Fruit fly (Drosophila melanogaster): ENCODE data around the gene CG7668.

CG7668 gene

DNA sequence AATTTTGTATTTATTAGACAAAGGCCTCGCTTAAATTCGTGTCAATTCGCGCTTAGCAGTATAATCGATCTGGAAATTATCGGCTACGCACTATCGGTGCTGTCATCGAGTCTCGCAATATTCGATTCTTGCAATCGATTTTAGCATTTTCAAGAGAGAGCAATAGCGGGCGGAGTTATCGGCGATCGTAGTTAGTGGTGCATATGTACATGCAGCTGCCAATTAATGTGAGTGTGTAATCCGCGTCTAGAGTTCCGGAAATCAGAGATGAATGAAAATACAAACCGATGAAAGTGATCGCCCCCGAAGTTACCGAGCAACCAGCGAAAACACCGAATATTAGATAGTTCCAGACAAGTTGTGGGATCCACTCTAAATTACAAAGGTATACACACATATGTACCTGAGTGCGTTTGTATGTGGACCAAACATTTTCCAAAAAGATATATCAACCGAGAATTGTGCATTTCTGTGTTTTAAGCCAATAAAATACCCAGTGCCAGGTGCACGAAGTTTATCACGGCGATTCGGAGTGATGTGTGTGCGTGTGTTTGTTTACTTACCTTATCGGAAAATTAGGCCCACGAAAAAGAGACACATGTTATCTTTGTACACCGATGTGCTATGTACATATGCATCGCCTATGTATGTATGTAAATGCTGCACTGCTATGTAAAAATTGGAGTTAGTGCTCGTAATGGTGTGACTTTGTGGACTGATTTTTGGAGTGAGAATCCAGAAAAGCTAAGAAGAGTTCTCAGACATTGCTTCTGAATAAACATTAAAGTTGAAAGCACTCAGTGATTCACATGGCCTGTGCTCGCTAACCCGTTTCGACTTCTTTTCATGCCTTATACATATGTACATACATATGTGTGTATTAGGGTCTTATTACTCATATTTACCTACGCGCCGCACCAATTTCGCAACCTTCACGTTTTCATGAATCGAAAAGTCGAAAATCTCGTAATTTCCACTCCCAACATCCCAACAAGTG, 4.0 kb downstream of the CG7668 start (continued):
- TF ChIP-seq Spps (tag; optimal IDR thresholded peaks at IDR 0.05) (no peak), Abd-B (GFP tag; optimal IDR thresholded peaks at IDR 0.05) (no peak), unc-4 (GFP tag; IDR thresholded peaks at IDR 0.05; ENCODE audit: partially characterized antibody) (peak; percentile 78), Doc3 (GFP tag; IDR thresholded peaks at IDR 0.05; ENCODE audit: partially characterized antibody) (peak; percentile 80; the same call in 2 of the 3 replicates), kah (GFP tag; optimal IDR thresholded peaks at IDR 0.05) (peak; percentile 16), twi (tag; optimal IDR thresholded peaks at IDR 0.05) (peak; percentile 82), pfk (GFP tag; optimal IDR thresholded peaks at IDR 0.05) (peak; percentile 2), CG1603 (tag; optimal IDR thresholded peaks at IDR 0.05) (peak; percentile 79), pan (optimal IDR thresholded peaks at IDR 0.05) (no peak), pan (GFP tag; optimal IDR thresholded peaks at IDR 0.05 in 1 of 2, IDR thresholded peaks at IDR 0.05 in 1 of 2) (no peak), CG6813 (GFP tag; optimal IDR thresholded peaks at IDR 0.05) (peak; percentile 42), CG4617 (GFP tag; optimal IDR thresholded peaks at IDR 0.05; ENCODE audit: borderline replicate concordance) (peak; percentile 28), odd (GFP tag; optimal IDR thresholded peaks at IDR 0.05) (peak; percentile 26), toy (GFP tag; IDR thresholded peaks at IDR 0.05) (no peak), Gug (GFP tag; IDR thresholded peaks at IDR 0.05) (no peak), inv (GFP tag; IDR thresholded peaks at IDR 0.05; ENCODE audit: partially characterized antibody) (peak; percentile 81), Sox102F (GFP tag; optimal IDR thresholded peaks at IDR 0.05) (no peak), chm (GFP tag; IDR thresholded peaks at IDR 0.05) (peak; percentile 32; the same call in 1 of the 2 replicates), CG17912 (GFP tag; optimal IDR thresholded peaks at IDR 0.05) (peak; percentile 52), Dll (GFP tag; IDR thresholded peaks at IDR 0.05; ENCODE audit: partially characterized antibody) (peak; percentile 86), Fer2 (tag; optimal IDR thresholded peaks at IDR 0.05) (no peak), E2f2 (GFP tag; IDR thresholded peaks at IDR 0.05) (peak; percentile 94), jigr1 (GFP tag; IDR thresholded peaks at IDR 0.05) (no peak), Nf-YC (tag; optimal IDR thresholded peaks at IDR 0.05) (no peak), Scr (GFP tag; IDR thresholded peaks at IDR 0.05; ENCODE audit: partially characterized antibody) (peak; percentile 90), CG9797 (GFP tag; optimal IDR thresholded peaks at IDR 0.05) (peak; percentile 4), Opbp (GFP tag; IDR thresholded peaks at IDR 0.05; ENCODE audit: partially characterized antibody) (peak; percentile 98; the same call in 2 of the 3 replicates), MESR4 (GFP tag; optimal IDR thresholded peaks at IDR 0.05) (peak; percentile 63), CG42726 (GFP tag; IDR thresholded peaks at IDR 0.05; ENCODE audit: partially characterized antibody) (peak; percentile 61; the same call in 1 of the 2 replicates), CG34422 (GFP tag; IDR thresholded peaks at IDR 0.05) (peak; percentile 63; the same call in 1 of the 3 replicates), Ets97D (GFP tag; optimal IDR thresholded peaks at IDR 0.05) (peak; percentile 41), CG7271 (tag; optimal IDR thresholded peaks at IDR 0.05) (peak; percentile 20), CG1529 (GFP tag; optimal IDR thresholded peaks at IDR 0.05) (peak; percentile 17), YL-1 (GFP tag; optimal IDR thresholded peaks at IDR 0.05) (peak; percentile 49), lola (GFP tag; optimal IDR thresholded peaks at IDR 0.05) (peak in 1 of 3 experiments; percentile 17), CG7987 (GFP tag; optimal IDR thresholded peaks at IDR 0.05) (peak; percentile 61), croc (GFP tag; conservative IDR thresholded peaks at IDR 0.05) (no peak), bbx (GFP tag; IDR thresholded peaks at IDR 0.05; ENCODE audit: partially characterized antibody) (peak; percentile 99), CG16779 (GFP tag; IDR thresholded peaks at IDR 0.05) (no peak), CG2199 (GFP tag; IDR thresholded peaks at IDR 0.05) (no peak), CG10565 (GFP tag; optimal IDR thresholded peaks at IDR 0.05) (no peak), B-H2 (GFP tag; optimal IDR thresholded peaks at IDR 0.05) (no peak), fd102C (GFP tag; optimal IDR thresholded peaks at IDR 0.05) (no peak), pzg (GFP tag; optimal IDR thresholded peaks at IDR 0.05) (peak; percentile 66), peb (GFP tag; IDR thresholded peaks at IDR 0.05) (no peak), CG4404 (GFP tag; IDR thresholded peaks at IDR 0.05) (no peak)
